Worm (Caenorhabditis elegans): Measurements from ENCODE around the gene egl-36.

DNA sequence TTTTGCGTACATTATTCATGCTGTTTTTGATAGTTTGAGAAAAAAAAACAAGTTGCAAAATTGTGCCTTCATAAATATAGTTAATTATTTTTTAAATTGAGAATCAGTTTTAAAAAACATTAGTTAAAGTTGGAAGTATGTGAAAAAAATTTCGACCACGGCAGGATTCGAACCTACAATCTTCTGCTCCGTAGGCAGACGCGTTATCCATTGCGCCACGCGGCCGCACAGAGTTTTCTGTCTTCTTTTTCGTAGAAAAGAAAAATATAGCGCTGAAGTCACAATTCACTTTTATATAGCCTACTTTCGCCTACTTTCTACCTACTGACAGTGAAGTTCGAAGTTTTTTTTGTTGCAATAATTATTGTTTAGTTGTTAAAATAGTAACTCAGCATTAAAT is 2.3 kb upstream of the egl-36 start:
- TF ChIP-seq madf-10 (tag; optimal IDR thresholded peaks at IDR 0.05), result no peak
- TF ChIP-seq pha-4 (tag; optimal IDR thresholded peaks at IDR 0.05), result no peak
- TF ChIP-seq F22D6.2 (tag; optimal IDR thresholded peaks at IDR 0.05), result no peak
- no peak for TF ChIP-seq nfya-1 (tag; optimal IDR thresholded peaks at IDR 0.05; ENCODE audit: borderline replicate concordance, insufficient read depth)
